Worm (Caenorhabditis elegans) whole organism, L4 larva: ENCODE results near the gene F16B12.7.

ENCODE experiments used
- D1046.2 ChIP-seq: fragments of 200-800 bp; sonication (Bioruptor generic); IDR thresholded peaks from 2 replicates; pipeline ENCODE4 v1.3.6; 2022; ENCODE audit warnings: missing genetic modification characterization, missing compliant biosample characterization
- F37D6.2 ChIP-seq: sonication (generic microtip); optimal IDR thresholded peaks from 2 replicates; lab custom pipeline; 2016; ENCODE audit warnings: mild to moderate bottlenecking, missing genetic modification characterization, missing compliant biosample characterization
- T20F7.1 ChIP-seq: fragments of 200-800 bp; sonication (Bioruptor generic); optimal IDR thresholded peaks from 2 replicates; lab custom pipeline; 2018; ENCODE audit warnings: mild to moderate bottlenecking, missing genetic modification characterization, missing compliant biosample characterization
- Y48G9A.11 ChIP-seq: fragments of 200-800 bp; sonication (Bioruptor generic); IDR thresholded peaks from 2 replicates; pipeline ENCODE4 v1.3.6; 2022; ENCODE audit warnings: missing genetic modification reagents, missing genetic modification characterization, missing compliant biosample characterization
- Y5F2A.4 ChIP-seq: fragments of 200-800 bp; sonication (Bioruptor generic); optimal IDR thresholded peaks from 2 replicates; lab custom pipeline; 2018; ENCODE audit warnings: mild to moderate bottlenecking, missing genetic modification characterization, missing compliant biosample characterization
- Y75B8A.6 ChIP-seq: fragments of 200-800 bp; sonication (Bioruptor generic); IDR thresholded peaks from 2 replicates; pipeline ENCODE4 v1.3.6; 2022; ENCODE audit warnings: missing genetic modification reagents, missing genetic modification characterization, missing compliant biosample characterization
- ZK546.5 ChIP-seq, 2 experiments: sonication (generic microtip); optimal IDR thresholded peaks; 2 replicates each; lab custom pipeline; 2017; ENCODE audit warnings: missing biosample characterization in 2 of 2, missing genetic modification characterization in 2 of 2
- aha-1 ChIP-seq: fragments of 150-350 bp; peaks from one replicate; lab custom pipeline; 2014; ENCODE audit warnings: missing biosample characterization, missing genetic modification characterization
- arid-1 ChIP-seq: fragments of 200-800 bp; sonication (Bioruptor generic); conservative IDR thresholded peaks from 2 replicates; pipeline ENCODE4 v1.3.6; 2022; ENCODE audit warnings: missing genetic modification reagents, missing genetic modification characterization, missing compliant biosample characterization
- ceh-20 ChIP-seq: fragments of 200-800 bp; sonication (Bioruptor generic); IDR thresholded peaks from 2 replicates; pipeline ENCODE4 v1.3.6; 2022; ENCODE audit warnings: missing genetic modification reagents, missing genetic modification characterization, missing compliant biosample characterization
- ctbp-1 ChIP-seq: fragments of 200-800 bp; sonication (Bioruptor generic); IDR thresholded peaks from 2 replicates; pipeline ENCODE4 v1.3.6; 2022; ENCODE audit warnings: missing genetic modification reagents, missing genetic modification characterization, missing compliant biosample characterization
- daf-12 ChIP-seq: fragments of 150-350 bp; optimal IDR thresholded peaks from 2 replicates; lab custom pipeline; 2014; ENCODE audit warnings: missing biosample characterization, missing genetic modification reagents, missing genetic modification characterization
- daf-16 ChIP-seq, 3 experiments: sonication (generic microtip); optimal IDR thresholded peaks; 2 replicates each; lab custom pipeline; 2016 to 2017; ENCODE audit warnings: missing genetic modification characterization in 3 of 3, missing genetic modification reagents in 3 of 3, mild to moderate bottlenecking in 2 of 3, missing compliant biosample characterization in 2 of 3, missing biosample characterization in 1 of 3, moderate library complexity in 1 of 3
- dmd-6 ChIP-seq: fragments of 200-800 bp; sonication (Bioruptor generic); IDR thresholded peaks from 2 replicates; pipeline ENCODE4 v1.3.6; 2022; ENCODE audit warnings: missing genetic modification reagents, missing genetic modification characterization, missing compliant biosample characterization
- dpl-1 ChIP-seq: fragments of 150-350 bp; optimal IDR thresholded peaks from 2 replicates; lab custom pipeline; 2014; ENCODE audit warnings: missing biosample characterization, missing genetic modification reagents, missing genetic modification characterization
- dve-1 ChIP-seq: sonication (generic microtip); optimal IDR thresholded peaks from 2 replicates; lab custom pipeline; 2017; ENCODE audit warnings: antibody characterized with exemption, mild to moderate bottlenecking, missing genetic modification characterization, missing compliant biosample characterization; ENCODE audit not compliant: insufficient read depth
- egl-43 ChIP-seq: fragments of 200-800 bp; sonication (Bioruptor generic); IDR thresholded peaks from 2 replicates; pipeline ENCODE4 v1.3.6; 2022; ENCODE audit warnings: missing genetic modification reagents, missing genetic modification characterization, missing compliant biosample characterization
- fkh-10 ChIP-seq: fragments of 150-350 bp; optimal IDR thresholded peaks from 2 replicates; lab custom pipeline; 2014; ENCODE audit warnings: missing biosample characterization, missing genetic modification reagents, missing genetic modification characterization
- hif-1 ChIP-seq, 2 experiments: sonication (generic microtip); optimal IDR thresholded peaks; 2 replicates each; lab custom pipeline; 2016 to 2017; ENCODE audit warnings: missing compliant biosample characterization in 2 of 2, missing genetic modification characterization in 2 of 2, missing genetic modification reagents in 2 of 2, missing genotype in 2 of 2, mild to moderate bottlenecking in 1 of 2
- hlh-30 ChIP-seq: sonication (generic microtip); optimal IDR thresholded peaks from 2 replicates; lab custom pipeline; 2017; ENCODE audit warnings: antibody characterized with exemption, mild to moderate bottlenecking, missing genetic modification characterization, missing compliant biosample characterization; ENCODE audit not compliant: insufficient read depth
- hmg-1.1 ChIP-seq: fragments of 200-800 bp; sonication (Bioruptor generic); IDR thresholded peaks from 2 replicates; pipeline ENCODE4 v1.3.6; 2022; ENCODE audit warnings: missing genetic modification reagents, missing genetic modification characterization, missing compliant biosample characterization
- lim-7 ChIP-seq: fragments of 200-800 bp; sonication (Bioruptor generic); IDR thresholded peaks from 2 replicates; pipeline ENCODE4 v1.3.6; 2022; ENCODE audit warnings: missing genetic modification characterization, missing compliant biosample characterization
- lin-13 ChIP-seq: fragments of 150-350 bp; optimal IDR thresholded peaks from 2 replicates; lab custom pipeline; 2014; ENCODE audit warnings: missing biosample characterization, missing genetic modification reagents, missing genetic modification characterization
- lin-15B ChIP-seq: fragments of 150-350 bp; sonication (generic microtip); optimal IDR thresholded peaks from 3 replicates; lab custom pipeline; 2014; ENCODE audit warnings: missing biosample characterization, missing genetic modification characterization
- lin-29 ChIP-seq: fragments of 200-800 bp; sonication (Bioruptor generic); IDR thresholded peaks from 2 replicates; pipeline ENCODE4 v1.3.6; 2022; ENCODE audit warnings: missing genetic modification reagents, missing genetic modification characterization, missing compliant biosample characterization
- lin-38 ChIP-seq: fragments of 200-800 bp; sonication (Bioruptor generic); IDR thresholded peaks from 2 replicates; pipeline ENCODE4 v1.3.6; 2022; ENCODE audit warnings: missing genetic modification reagents, missing genetic modification characterization, missing compliant biosample characterization
- lir-3 ChIP-seq: sonication (generic microtip); optimal IDR thresholded peaks from 2 replicates; lab custom pipeline; 2016; ENCODE audit warnings: mild to moderate bottlenecking, missing genetic modification characterization, missing compliant biosample characterization
- lsy-2 ChIP-seq, 2 experiments: fragments of 150-350 bp in 1 of 2; sonication (generic microtip) in 1 of 2; optimal IDR thresholded peaks; 2 replicates each; lab custom pipeline; 2014 to 2017; ENCODE audit warnings: missing biosample characterization in 2 of 2, missing genetic modification characterization in 2 of 2
- madf-9 ChIP-seq: fragments of 200-800 bp; sonication (Bioruptor generic); conservative IDR thresholded peaks from 2 replicates; pipeline ENCODE4 v1.3.6; 2022; ENCODE audit warnings: missing genetic modification reagents, missing genetic modification characterization, missing compliant biosample characterization
- mdl-1 ChIP-seq, 2 experiments: fragments of 150-350 bp in 1 of 2; sonication (generic microtip) in 1 of 2; optimal IDR thresholded peaks; 2 replicates each; lab custom pipeline; 2014 to 2017; ENCODE audit warnings: missing biosample characterization in 2 of 2, missing genetic modification characterization in 2 of 2
- mep-1 ChIP-seq: fragments of 150-350 bp; sonication (generic microtip); optimal IDR thresholded peaks from 3 replicates; lab custom pipeline; 2014; ENCODE audit warnings: missing biosample characterization, missing genetic modification characterization
- mes-2 ChIP-seq: sonication (generic microtip); optimal IDR thresholded peaks from 2 replicates; lab custom pipeline; 2016; ENCODE audit warnings: missing genotype, mild to moderate bottlenecking, missing genetic modification characterization, missing compliant biosample characterization; ENCODE audit not compliant: poor library complexity, severe bottlenecking
- mxl-3 ChIP-seq: fragments of 200-800 bp; sonication (Bioruptor generic); optimal IDR thresholded peaks from 2 replicates; lab custom pipeline; 2018; ENCODE audit warnings: mild to moderate bottlenecking, missing genetic modification characterization, missing compliant biosample characterization
- nhr-11 ChIP-seq: fragments of 150-350 bp; optimal IDR thresholded peaks from 2 replicates; lab custom pipeline; 2014; ENCODE audit warnings: missing biosample characterization, missing genetic modification characterization
- nhr-25 ChIP-seq: sonication (generic microtip); optimal IDR thresholded peaks from 2 replicates; lab custom pipeline; 2017; ENCODE audit warnings: missing genetic modification characterization, mild to moderate bottlenecking, missing compliant biosample characterization, antibody characterized with exemption, moderate library complexity, borderline replicate concordance; ENCODE audit not compliant: insufficient read depth
- nhr-28 ChIP-seq: fragments of 150-350 bp; optimal IDR thresholded peaks from 2 replicates; lab custom pipeline; 2014; ENCODE audit warnings: missing biosample characterization, missing genetic modification characterization
- nhr-42 ChIP-seq: fragments of 200-800 bp; sonication (Bioruptor generic); IDR thresholded peaks from 2 replicates; pipeline ENCODE4 v1.3.6; 2022; ENCODE audit warnings: missing genetic modification characterization, missing compliant biosample characterization
- nhr-6 ChIP-seq: fragments of 150-350 bp; optimal IDR thresholded peaks from 2 replicates; lab custom pipeline; 2014; ENCODE audit warnings: missing biosample characterization, missing genetic modification characterization
- nhr-76 ChIP-seq: fragments of 150-350 bp; optimal IDR thresholded peaks from 2 replicates; lab custom pipeline; 2014; ENCODE audit warnings: missing biosample characterization, missing genetic modification characterization
- nhr-77 ChIP-seq: fragments of 150-350 bp; optimal IDR thresholded peaks from 2 replicates; lab custom pipeline; 2014; ENCODE audit warnings: missing biosample characterization, missing genetic modification characterization
- pha-4 ChIP-seq, 2 experiments: fragments of 150-350 bp in 1 of 2; fragments of 200-800 bp in 1 of 2; sonication (Bioruptor generic) in 1 of 2; IDR thresholded peaks in 1 of 2; optimal IDR thresholded peaks in 1 of 2; 2 replicates each; pipeline versions ENCODE4 v1.3.6 to Lab custom; 2014 to 2022; ENCODE audit warnings: missing genetic modification characterization in 2 of 2, missing genetic modification reagents in 2 of 2, missing biosample characterization in 1 of 2, missing compliant biosample characterization in 1 of 2
- php-3 ChIP-seq: fragments of 200-800 bp; sonication (Bioruptor generic); IDR thresholded peaks from 2 replicates; pipeline ENCODE4 v1.3.6; 2022; ENCODE audit warnings: missing genetic modification reagents, missing genetic modification characterization, missing compliant biosample characterization
- rbr-2 ChIP-seq: sonication (generic microtip); optimal IDR thresholded peaks from 2 replicates; lab custom pipeline; 2016; ENCODE audit warnings: missing genotype, missing genetic modification characterization, missing compliant biosample characterization
- saeg-2 ChIP-seq: fragments of 200-800 bp; sonication (Bioruptor generic); IDR thresholded peaks from 2 replicates; pipeline ENCODE4 v1.3.6; 2022; ENCODE audit warnings: missing genetic modification reagents, missing genetic modification characterization, missing compliant biosample characterization
- set-16 ChIP-seq: fragments of 200-800 bp; sonication (Bioruptor generic); IDR thresholded peaks from 2 replicates; pipeline ENCODE4 v1.3.6; 2022; ENCODE audit warnings: missing genetic modification reagents, missing genetic modification characterization, missing compliant biosample characterization
- spr-1 ChIP-seq: sonication (generic microtip); optimal IDR thresholded peaks from 2 replicates; lab custom pipeline; 2016; ENCODE audit warnings: mild to moderate bottlenecking, missing genetic modification characterization, missing compliant biosample characterization
- spr-3 ChIP-seq: fragments of 200-800 bp; sonication (Bioruptor generic); optimal IDR thresholded peaks from 2 replicates; lab custom pipeline; 2018; ENCODE audit warnings: mild to moderate bottlenecking, missing genetic modification characterization, missing compliant biosample characterization
- zip-11 ChIP-seq: fragments of 200-800 bp; sonication (Bioruptor generic); IDR thresholded peaks from 2 replicates; pipeline ENCODE4 v1.3.6; 2022; ENCODE audit warnings: missing genetic modification characterization, missing compliant biosample characterization
- ztf-11 ChIP-seq: fragments of 150-350 bp; optimal IDR thresholded peaks from 2 replicates; lab custom pipeline; 2014; ENCODE audit warnings: missing biosample characterization, missing genetic modification characterization

F16B12.7 gene

ce11 chrX:14101986-14102385 lies 6.4 kb upstream of the F16B12.7 start, which contains the start of gene F16B12.6:
Gene F16B12.6 (plus strand): TSS chrX:14102316.
- TF ChIP-seq ZK546.5 (tag; optimal IDR thresholded peaks at IDR 0.05; lab: Kevin White, UChicago): no peak
- TF ChIP-seq nhr-28 (tag; lab: Kevin White, UChicago): peak; percentile 51
- TF ChIP-seq hmg-1.1 (GFP tag; lab: Robert Waterston, UW): peak; percentile 83
- TF ChIP-seq daf-12: no peak
- TF ChIP-seq zip-11 (GFP tag; lab: Robert Waterston, UW): no peak
- TF ChIP-seq lin-15B: no peak
- TF ChIP-seq lin-29: 0 out of 2 replicates have a peak, but pooled peaks have one; percentile 28
- TF ChIP-seq dmd-6 (GFP tag; lab: Robert Waterston, UW): peak; percentile 60
- no peak for TF ChIP-seq daf-16 (GFP tag; optimal IDR thresholded peaks at IDR 0.05; lab: Kevin White, UChicago)
- peak; percentile 66 for TF ChIP-seq daf-16 (tag; optimal IDR thresholded peaks at IDR 0.05; lab: Kevin White, UChicago)
- peak; percentile 46 for TF ChIP-seq mxl-3 (GFP tag; lab: Kevin White, UChicago)
- TF ChIP-seq hif-1 (tag; optimal IDR thresholded peaks at IDR 0.05; lab: Kevin White, UChicago): peak in 1 of 2 experiments; percentile 53
- peak; percentile 77 for TF ChIP-seq mes-2 (tag; lab: Kevin White, UChicago)
- TF ChIP-seq aha-1 (tag; lab: Kevin White, UChicago): peak; percentile 95
- TF ChIP-seq Y5F2A.4: no peak
- no peak for TF ChIP-seq nhr-76
- no peak for TF ChIP-seq D1046.2 (GFP tag; lab: Robert Waterston, UW)
- peak; percentile 52 for TF ChIP-seq nhr-25 (tag; lab: Kevin White, UChicago)
- no peak; the same call in 1 of the 2 replicates for TF ChIP-seq arid-1 (GFP tag; lab: Robert Waterston, UW)
- no peak for TF ChIP-seq php-3 (GFP tag; lab: Robert Waterston, UW)
- TF ChIP-seq spr-1 (tag; lab: Kevin White, UChicago): no peak
- peak; percentile 90 for TF ChIP-seq dpl-1 (GFP tag; lab: Kevin White, UChicago)
- peak; percentile 79 for TF ChIP-seq rbr-2 (tag; lab: Kevin White, UChicago)
- TF ChIP-seq Y75B8A.6 (GFP tag; lab: Robert Waterston, UW): no peak
- peak; percentile 84 for TF ChIP-seq hlh-30
- TF ChIP-seq nhr-11 (tag; lab: Kevin White, UChicago): peak; percentile 57
- peak; percentile 78 for TF ChIP-seq dve-1 (tag; lab: Kevin White, UChicago)
- TF ChIP-seq mep-1 (tag; lab: Kevin White, UChicago): peak; percentile 85
- peak; percentile 0 for TF ChIP-seq spr-3
- TF ChIP-seq ztf-11: no peak
- no peak for TF ChIP-seq Y48G9A.11
- TF ChIP-seq pha-4 (GFP tag; IDR thresholded peaks at IDR 0.05; lab: Robert Waterston, UW): no peak
- TF ChIP-seq pha-4 (tag; optimal IDR thresholded peaks at IDR 0.05; lab: Kevin White, UChicago): no peak
- peak; percentile 46; the same call in 1 of the 2 replicates for TF ChIP-seq set-16 (GFP tag; lab: Robert Waterston, UW)
- peak in 1 of 2 experiments; percentile 19 for TF ChIP-seq mdl-1 (tag; optimal IDR thresholded peaks at IDR 0.05; lab: Kevin White, UChicago)
- peak; percentile 91 for TF ChIP-seq lin-38 (GFP tag; lab: Robert Waterston, UW)
- peak; percentile 23 for TF ChIP-seq fkh-10 (GFP tag; lab: Kevin White, UChicago)
- TF ChIP-seq ctbp-1 (GFP tag; lab: Robert Waterston, UW): no peak
- TF ChIP-seq egl-43 (GFP tag; lab: Robert Waterston, UW): peak; percentile 59; the same call in 1 of the 2 replicates
- TF ChIP-seq T20F7.1 (GFP tag; lab: Kevin White, UChicago): no peak
- peak; percentile 30 for TF ChIP-seq F37D6.2 (tag; lab: Kevin White, UChicago)
- TF ChIP-seq nhr-42 (GFP tag; lab: Robert Waterston, UW): peak; percentile 11; the same call in 1 of the 2 replicates
- peak; percentile 80 for TF ChIP-seq lin-13 (GFP tag; lab: Kevin White, UChicago)
- TF ChIP-seq lir-3 (tag; lab: Kevin White, UChicago): no peak
- TF ChIP-seq saeg-2 (GFP tag; lab: Robert Waterston, UW): no peak
- 0 out of 2 replicates have a peak, but pooled peaks have one; percentile 52 for TF ChIP-seq ceh-20
- TF ChIP-seq lim-7 (GFP tag; lab: Robert Waterston, UW): no peak
- peak; percentile 73 for TF ChIP-seq nhr-6 (tag; lab: Kevin White, UChicago)
- peak; percentile 43 for TF ChIP-seq nhr-77 (tag; lab: Kevin White, UChicago)
- no peak for TF ChIP-seq madf-9 (GFP tag; lab: Robert Waterston, UW)
- peak; percentile 32 to 84 for TF ChIP-seq lsy-2 (tag; optimal IDR thresholded peaks at IDR 0.05; lab: Kevin White, UChicago)
